Fruit fly (Drosophila melanogaster) whole organism, wandering third instar larva: ENCODE results near the gene CG42718.

Source experiments
- Abd-B ChIP-seq: fragments of >200 bp; optimal IDR thresholded peaks from 2 replicates; lab custom pipeline; 2017; ENCODE audit warnings: missing biosample characterization, missing genetic modification characterization
- Myc ChIP-seq: fragments of >200 bp; optimal IDR thresholded peaks from 2 replicates; lab custom pipeline; 2017
- OdsH ChIP-seq: fragments of 200-800 bp; sonication (Bioruptor generic); optimal IDR thresholded peaks from 2 replicates; lab custom pipeline; 2016; ENCODE audit warnings: missing biosample characterization, mild to moderate bottlenecking, missing genetic modification characterization
- sv ChIP-seq: fragments of 200-800 bp; sonication (Bioruptor generic); optimal IDR thresholded peaks from 3 replicates; lab custom pipeline; 2016; ENCODE audit warnings: missing biosample characterization, missing genetic modification characterization

- no peak for TF ChIP-seq Abd-B (GFP tag; lab: Kevin White, UChicago)
- peak; percentile 59 for TF ChIP-seq OdsH (GFP tag; lab: Kevin White, UChicago)
- TF ChIP-seq Myc (lab: Kevin White, UChicago): no peak
- TF ChIP-seq sv (GFP tag; lab: Kevin White, UChicago): no peak
Measured at dm6 chr3L:16361200-16361815, 40.2 kb upstream of the CG42718 start.
